Worm (Caenorhabditis elegans): ENCODE data around the gene nspa-2.
"Not testable (repeated sequence)": the region's sequence is repeated elsewhere in the genome, so short reads cannot be mapped to it uniquely, and the experiment has no call there.

DNA sequence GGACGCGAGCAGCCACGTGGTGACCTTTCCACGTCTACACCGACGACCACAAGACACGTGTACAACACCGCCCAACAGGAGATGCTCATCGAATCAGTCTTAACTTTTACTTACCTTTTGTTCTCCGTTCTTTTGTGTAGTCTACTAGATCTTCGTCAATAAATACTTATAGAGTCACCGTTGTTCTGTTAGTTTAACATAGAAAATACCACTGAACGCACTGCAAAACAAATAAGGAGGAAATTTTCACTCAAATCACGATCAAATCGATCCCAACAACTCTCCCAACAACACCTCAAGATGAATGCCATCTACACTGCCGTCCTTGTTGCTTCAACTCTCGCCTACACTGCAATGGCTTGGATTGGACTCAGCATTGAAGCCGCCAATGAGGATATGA is at the start of gene nspa-2:
- TF ChIP-seq nhr-11, egl-27, nhr-12, ZK546.5, ztf-11 (tag; optimal IDR thresholded peaks at IDR 0.05): not testable (repeated sequence)
